Fruit fly (Drosophila melanogaster) S2 (cell line): Measurements from ENCODE around the gene CG18304.
A peak's percentile ranks its signal among the peaks of the same experiment; 100 is the strongest.

Experiments used
- CG8478 ChIP-seq: fragments of >200 bp; optimal IDR thresholded peaks from 2 replicates; lab custom pipeline; 2018
- CTCF ChIP-seq, 2 experiments: fragments of >200 bp; optimal IDR thresholded peaks; 2 replicates each; lab custom pipeline; 2018

The CG18304 gene

dm6 chr2L:6942714-6943113 lies at the start of gene CG18304:
CG18304 (minus strand) TSS chr2L:6942814.
- no peak for TF ChIP-seq CTCF (optimal IDR thresholded peaks at IDR 0.05; lab: Kevin White, UChicago)
- TF ChIP-seq CG8478 (lab: Kevin White, UChicago), result no peak

- TF ChIP-seq CTCF (optimal IDR thresholded peaks at IDR 0.05; lab: Kevin White, UChicago), result no peak
- no peak for TF ChIP-seq CG8478 (lab: Kevin White, UChicago)
These were observed 48.5 kb upstream of the CG18304 start for dm6 chr2L:6991085-6991484.

dm6 chr2L:6971597-6972036 lies 29.0 kb upstream of the CG18304 start, which contains the start of gene snRNP-U1-70K:
snRNP-U1-70K (minus strand) TSS chr2L:6971737.
- peak; percentile 38 to 72 for TF ChIP-seq CTCF (optimal IDR thresholded peaks at IDR 0.05; lab: Kevin White, UChicago)
- TF ChIP-seq CG8478 (lab: Kevin White, UChicago), result no peak

dm6 chr2L:6970813-6971212 lies 28.2 kb upstream of the CG18304 start:
- no peak for TF ChIP-seq CG8478 (lab: Kevin White, UChicago)
- no peak for TF ChIP-seq CTCF (optimal IDR thresholded peaks at IDR 0.05; lab: Kevin White, UChicago)

dm6 chr2L:6968013-6968517 lies 25.5 kb upstream of the CG18304 start:
- peak; percentile 50 for TF ChIP-seq CTCF (optimal IDR thresholded peaks at IDR 0.05; lab: Kevin White, UChicago)
- no peak for TF ChIP-seq CG8478 (lab: Kevin White, UChicago)

- no peak for TF ChIP-seq CG8478 (lab: Kevin White, UChicago)
- TF ChIP-seq CTCF (optimal IDR thresholded peaks at IDR 0.05; lab: Kevin White, UChicago), result no peak
These were observed 24.9 kb upstream of the CG18304 start, which contains the start of gene Sumo for dm6 chr2L:6967422-6968012. Sumo (minus strand) TSS chr2L:6967644.

- no peak for TF ChIP-seq CG8478 (lab: Kevin White, UChicago)
- no peak for TF ChIP-seq CTCF (optimal IDR thresholded peaks at IDR 0.05; lab: Kevin White, UChicago)
These were observed 23.7 kb upstream of the CG18304 start for dm6 chr2L:6966309-6966708.

- TF ChIP-seq CTCF (optimal IDR thresholded peaks at IDR 0.05; lab: Kevin White, UChicago) (no peak), CG8478 (lab: Kevin White, UChicago) (no peak)
These were observed 22.0 kb upstream of the CG18304 start for dm6 chr2L:6964632-6965031.

dm6 chr2L:6964022-6964434 lies 21.4 kb upstream of the CG18304 start, which contains the start of the genes sip2 and Coprox:
sip2 (minus strand) TSS chr2L:6964074.
Coprox (plus strand) TSS chr2L:6964421.
- TF ChIP-seq CG8478 (lab: Kevin White, UChicago) (no peak), CTCF (optimal IDR thresholded peaks at IDR 0.05; lab: Kevin White, UChicago) (no peak)

- TF ChIP-seq CG8478 (lab: Kevin White, UChicago) (no peak), CTCF (optimal IDR thresholded peaks at IDR 0.05; lab: Kevin White, UChicago) (no peak)
These were observed 17.6 kb upstream of the CG18304 start, which contains the start of the genes Atac1 and Hmgcl for dm6 chr2L:6960165-6960564. Atac1 (minus strand) TSS chr2L:6960328. Hmgcl (plus strand) TSS chr2L:6960377.

dm6 chr2L:6956725-6957124 lies 14.1 kb upstream of the CG18304 start, which contains the start of the genes CG13775 and CG3430:
CG13775 (minus strand) TSS chr2L:6956950.
CG3430 (plus strand) TSS chr2L:6957008.
- TF ChIP-seq CTCF (optimal IDR thresholded peaks at IDR 0.05; lab: Kevin White, UChicago) (no peak), CG8478 (lab: Kevin White, UChicago) (no peak)

- TF ChIP-seq CTCF (optimal IDR thresholded peaks at IDR 0.05; lab: Kevin White, UChicago) (no peak), CG8478 (lab: Kevin White, UChicago) (no peak)
These were observed 7.5 kb upstream of the CG18304 start, which contains the start of the genes Gas41 and SA1 for dm6 chr2L:6950096-6950495. Gas41 (minus strand) TSS chr2L:6950207. SA1 (plus strand) TSS chr2L:6950421.

- TF ChIP-seq CG8478 (lab: Kevin White, UChicago) (no peak), CTCF (optimal IDR thresholded peaks at IDR 0.05; lab: Kevin White, UChicago) (peak in 1 of 2 experiments; percentile 9)
These were observed 5.9 kb upstream of the CG18304 start, which contains the start of gene ihog for dm6 chr2L:6948540-6948942. ihog (minus strand) TSS chr2L:6948808.

dm6 chr2L:6945088-6945487 lies 2.5 kb upstream of the CG18304 start, which contains the start of gene Fgop2:
Fgop2 (minus strand) TSS chr2L:6945289.
- TF ChIP-seq CG8478 (lab: Kevin White, UChicago), result no peak
- no peak for TF ChIP-seq CTCF (optimal IDR thresholded peaks at IDR 0.05; lab: Kevin White, UChicago)

dm6 chr2L:6941731-6942130 lies 883 bp downstream of the CG18304 start:
- TF ChIP-seq CG8478 (lab: Kevin White, UChicago) (no peak), CTCF (optimal IDR thresholded peaks at IDR 0.05; lab: Kevin White, UChicago) (no peak)
